Worm (Caenorhabditis elegans) whole organism, young adult: ENCODE data around the gene F14D7.3.

ENCODE experiments used
- B0019.2 ChIP-seq: fragments of 200-800 bp; sonication (Bioruptor generic); conservative IDR thresholded peaks from 2 replicates; pipeline ENCODE4 v1.3.6; 2022; ENCODE audit warnings: missing genetic modification reagents, missing genetic modification characterization, missing compliant biosample characterization
- F39B2.1 ChIP-seq: fragments of 200-800 bp; sonication (Bioruptor generic); IDR thresholded peaks from 2 replicates; pipeline ENCODE4 v1.3.6; 2022; ENCODE audit warnings: missing genetic modification reagents, missing genetic modification characterization, missing compliant biosample characterization
- F49E8.2 ChIP-seq: sonication (generic microtip); optimal IDR thresholded peaks from 3 replicates; lab custom pipeline; 2017; ENCODE audit warnings: missing genetic modification characterization, mild to moderate bottlenecking, missing compliant biosample characterization, antibody characterized with exemption, moderate library complexity; ENCODE audit not compliant: insufficient read depth
- K11D2.4 ChIP-seq: fragments of 200-800 bp; sonication (Bioruptor generic); IDR thresholded peaks from 2 replicates; pipeline ENCODE4 v1.3.6; 2022; ENCODE audit warnings: missing genetic modification reagents, missing genetic modification characterization, missing compliant biosample characterization
- Y95B8A.8 ChIP-seq: fragments of 200-800 bp; sonication (Bioruptor generic); IDR thresholded peaks from 2 replicates; pipeline ENCODE4 v1.3.6; 2022; ENCODE audit warnings: missing genetic modification reagents, missing genetic modification characterization, missing compliant biosample characterization
- ZK185.1 ChIP-seq: sonication (generic microtip); optimal IDR thresholded peaks from 2 replicates; lab custom pipeline; 2016; ENCODE audit warnings: mild to moderate bottlenecking, missing genetic modification characterization, missing compliant biosample characterization; ENCODE audit not compliant: poor library complexity, severe bottlenecking
- akir-1 ChIP-seq: fragments of 200-800 bp; sonication (Bioruptor generic); optimal IDR thresholded peaks from 2 replicates; lab custom pipeline; 2018; ENCODE audit warnings: mild to moderate bottlenecking, missing genetic modification characterization, moderate library complexity, missing compliant biosample characterization
- attf-3 ChIP-seq: fragments of 200-800 bp; sonication (Bioruptor generic); conservative IDR thresholded peaks from 2 replicates; pipeline ENCODE4 v1.3.6; 2022; ENCODE audit warnings: missing genetic modification reagents, missing genetic modification characterization, missing compliant biosample characterization
- attf-6 ChIP-seq: fragments of 200-800 bp; sonication (Bioruptor generic); IDR thresholded peaks from 2 replicates; pipeline ENCODE4 v1.3.6; 2022; ENCODE audit warnings: missing genetic modification reagents, missing genetic modification characterization, missing compliant biosample characterization
- ccch-3 ChIP-seq: fragments of 200-800 bp; sonication (Bioruptor generic); optimal IDR thresholded peaks from 2 replicates; lab custom pipeline; 2018; ENCODE audit warnings: mild to moderate bottlenecking, missing genetic modification characterization, missing compliant biosample characterization
- cebp-1 ChIP-seq, 2 experiments: fragments of 200-800 bp in 1 of 2; sonication (Bioruptor generic) in 1 of 2; sonication (generic microtip) in 1 of 2; IDR thresholded peaks in 1 of 2; optimal IDR thresholded peaks in 1 of 2; 2 replicates each; pipeline versions ENCODE4 v1.3.6 to Lab custom; 2017 to 2022; ENCODE audit warnings: missing compliant biosample characterization in 2 of 2, missing genetic modification characterization in 2 of 2, mild to moderate bottlenecking in 1 of 2, missing genetic modification reagents in 1 of 2, moderate library complexity in 1 of 2
- ceh-100 ChIP-seq: fragments of 200-800 bp; sonication (Bioruptor generic); IDR thresholded peaks from 2 replicates; pipeline ENCODE4 v1.3.6; 2022; ENCODE audit warnings: missing genetic modification reagents, missing genetic modification characterization, missing compliant biosample characterization
- ceh-40 ChIP-seq: fragments of 200-800 bp; sonication (Bioruptor generic); IDR thresholded peaks from 2 replicates; pipeline ENCODE4 v1.3.6; 2022; ENCODE audit warnings: missing genetic modification characterization, missing compliant biosample characterization
- ceh-58 ChIP-seq: fragments of 200-800 bp; sonication (Bioruptor generic); IDR thresholded peaks from 2 replicates; pipeline ENCODE4 v1.3.6; 2022; ENCODE audit warnings: missing genetic modification characterization, missing compliant biosample characterization
- egl-18 ChIP-seq: fragments of 200-800 bp; sonication (Bioruptor generic); IDR thresholded peaks from 2 replicates; pipeline ENCODE4 v1.3.6; 2022; ENCODE audit warnings: missing genetic modification reagents, missing genetic modification characterization, missing compliant biosample characterization
- egl-44 ChIP-seq: fragments of 200-800 bp; sonication (Bioruptor generic); IDR thresholded peaks from 2 replicates; pipeline ENCODE4 v1.3.6; 2022; ENCODE audit warnings: missing genetic modification reagents, missing genetic modification characterization, missing compliant biosample characterization
- egrh-3 ChIP-seq: fragments of 200-800 bp; sonication (Bioruptor generic); IDR thresholded peaks from 2 replicates; pipeline ENCODE4 v1.3.6; 2022; ENCODE audit warnings: missing genetic modification reagents, missing genetic modification characterization, missing compliant biosample characterization
- fkh-3 ChIP-seq: sonication (generic microtip); optimal IDR thresholded peaks from 2 replicates; lab custom pipeline; 2016; ENCODE audit warnings: mild to moderate bottlenecking, missing genetic modification characterization, missing compliant biosample characterization
- let-526 ChIP-seq: fragments of 200-800 bp; sonication (Bioruptor generic); IDR thresholded peaks from 2 replicates; pipeline ENCODE4 v1.3.6; 2022; ENCODE audit warnings: missing genetic modification reagents, missing genetic modification characterization, missing compliant biosample characterization
- let-607 ChIP-seq, 2 experiments: fragments of 200-800 bp in 1 of 2; sonication (Bioruptor generic) in 1 of 2; sonication (generic microtip) in 1 of 2; optimal IDR thresholded peaks; 2 replicates each; lab custom pipeline; 2016 to 2018; ENCODE audit warnings: mild to moderate bottlenecking in 2 of 2, missing compliant biosample characterization in 2 of 2, missing genetic modification characterization in 2 of 2, moderate library complexity in 2 of 2, missing genotype in 1 of 2
- lin-40 ChIP-seq: sonication (generic microtip); optimal IDR thresholded peaks from 2 replicates; lab custom pipeline; 2016; ENCODE audit warnings: missing genetic modification characterization, mild to moderate bottlenecking, missing compliant biosample characterization, missing genotype, missing genetic modification reagents
- lsl-1 ChIP-seq: fragments of 200-800 bp; sonication (Bioruptor generic); optimal IDR thresholded peaks from 2 replicates; lab custom pipeline; 2018; ENCODE audit warnings: mild to moderate bottlenecking, missing genetic modification characterization, moderate library complexity, missing compliant biosample characterization
- lsy-27 ChIP-seq: sonication (generic microtip); optimal IDR thresholded peaks from 2 replicates; lab custom pipeline; 2017; ENCODE audit warnings: missing genetic modification characterization, mild to moderate bottlenecking, missing compliant biosample characterization, antibody characterized with exemption, missing genotype, borderline replicate concordance; ENCODE audit not compliant: insufficient read depth
- mel-28 ChIP-seq: sonication (generic microtip); optimal IDR thresholded peaks from 2 replicates; lab custom pipeline; 2016; ENCODE audit warnings: borderline replicate concordance, mild to moderate bottlenecking, missing genetic modification characterization, missing compliant biosample characterization
- mxl-1 ChIP-seq: sonication (generic microtip); optimal IDR thresholded peaks from 2 replicates; lab custom pipeline; 2016; ENCODE audit warnings: missing genetic modification characterization, missing compliant biosample characterization
- nfya-2 ChIP-seq: fragments of 200-800 bp; sonication (Bioruptor generic); IDR thresholded peaks from 2 replicates; pipeline ENCODE4 v1.3.6; 2022; ENCODE audit warnings: missing genetic modification reagents, missing genetic modification characterization, missing compliant biosample characterization
- nfyb-1 ChIP-seq: fragments of 200-800 bp; sonication (Bioruptor generic); IDR thresholded peaks from 2 replicates; pipeline ENCODE4 v1.3.6; 2022; ENCODE audit warnings: missing genetic modification reagents, missing genetic modification characterization, missing compliant biosample characterization
- nhr-90 ChIP-seq: sonication (generic microtip); optimal IDR thresholded peaks from 2 replicates; lab custom pipeline; 2016; ENCODE audit warnings: missing genotype, mild to moderate bottlenecking, missing genetic modification characterization, missing compliant biosample characterization
- pha-4 ChIP-seq: fragments of 150-350 bp; sonication (generic microtip); optimal IDR thresholded peaks from 2 replicates; lab custom pipeline; 2014; ENCODE audit warnings: missing biosample characterization, missing genetic modification reagents, missing genetic modification characterization
- sdz-38 ChIP-seq: sonication (generic microtip); optimal IDR thresholded peaks from 2 replicates; lab custom pipeline; 2016; ENCODE audit warnings: missing genotype, missing genetic modification characterization, missing compliant biosample characterization
- snpc-1.1 ChIP-seq: sonication (generic microtip); optimal IDR thresholded peaks from 2 replicates; lab custom pipeline; 2017; ENCODE audit warnings: missing genetic modification characterization, mild to moderate bottlenecking, missing compliant biosample characterization, antibody characterized with exemption, moderate library complexity, missing genotype, missing genetic modification reagents; ENCODE audit not compliant: insufficient read depth
- somi-1 ChIP-seq: fragments of 200-800 bp; sonication (Bioruptor generic); optimal IDR thresholded peaks from 2 replicates; lab custom pipeline; 2018; ENCODE audit warnings: mild to moderate bottlenecking, missing genetic modification characterization, missing compliant biosample characterization
- zfh-2 ChIP-seq: fragments of 200-800 bp; sonication (Bioruptor generic); conservative IDR thresholded peaks from 2 replicates; pipeline ENCODE4 v1.3.6; 2022; ENCODE audit warnings: missing genetic modification reagents, missing genetic modification characterization, missing compliant biosample characterization
- ztf-18 ChIP-seq: sonication (generic microtip); optimal IDR thresholded peaks from 2 replicates; lab custom pipeline; 2016; ENCODE audit warnings: missing genotype, mild to moderate bottlenecking, missing genetic modification characterization, missing compliant biosample characterization
- ztf-22 ChIP-seq: fragments of 200-800 bp; sonication (Bioruptor generic); optimal IDR thresholded peaks from 2 replicates; lab custom pipeline; 2018; ENCODE audit warnings: mild to moderate bottlenecking, missing genetic modification characterization, moderate library complexity, missing compliant biosample characterization
- ztf-26 ChIP-seq: sonication (generic microtip); optimal IDR thresholded peaks from 2 replicates; lab custom pipeline; 2017; ENCODE audit warnings: missing genetic modification characterization, missing compliant biosample characterization
- ztf-6 ChIP-seq: fragments of 200-800 bp; sonication (Bioruptor generic); IDR thresholded peaks from 2 replicates; pipeline ENCODE4 v1.3.6; 2022; ENCODE audit warnings: missing genetic modification reagents, missing genetic modification characterization, missing compliant biosample characterization

Gene F14D7.3

ce11 chrV:14252025-14252424, 44.6 kb upstream of the F14D7.3 start, which contains the start of gene K02E11.5:
Gene K02E11.5 (plus strand): TSS chrV:14252325.
- no peak for TF ChIP-seq nfyb-1 (GFP tag; lab: Robert Waterston, UW)
- no peak for TF ChIP-seq mel-28 (tag; lab: Kevin White, UChicago)
- TF ChIP-seq egl-18 (GFP tag; lab: Robert Waterston, UW): no peak
- no peak for TF ChIP-seq egrh-3 (GFP tag; lab: Robert Waterston, UW)
- no peak for TF ChIP-seq ztf-18 (tag; lab: Kevin White, UChicago)
- TF ChIP-seq zfh-2 (GFP tag; lab: Robert Waterston, UW): no peak
- TF ChIP-seq F49E8.2 (tag; lab: Kevin White, UChicago): no peak
- no peak for TF ChIP-seq snpc-1.1 (tag; lab: Kevin White, UChicago)
- TF ChIP-seq lsl-1 (GFP tag; lab: Kevin White, UChicago): no peak
- no peak for TF ChIP-seq let-607 (tag; optimal IDR thresholded peaks at IDR 0.05; lab: Kevin White, UChicago)
- no peak for TF ChIP-seq sdz-38 (tag; lab: Kevin White, UChicago)
- TF ChIP-seq nhr-90 (tag; lab: Kevin White, UChicago): no peak
- TF ChIP-seq ceh-100 (GFP tag; lab: Robert Waterston, UW): no peak

- TF ChIP-seq zfh-2 (GFP tag; lab: Robert Waterston, UW): no peak
- no peak for TF ChIP-seq cebp-1 (GFP tag; IDR thresholded peaks at IDR 0.05; lab: Robert Waterston, UW)
- TF ChIP-seq cebp-1 (tag; optimal IDR thresholded peaks at IDR 0.05; lab: Kevin White, UChicago): no peak
- TF ChIP-seq ztf-6: no peak
- TF ChIP-seq attf-6 (GFP tag; lab: Robert Waterston, UW): no peak
- TF ChIP-seq K11D2.4 (GFP tag; lab: Robert Waterston, UW): no peak
- TF ChIP-seq nfya-2 (GFP tag; lab: Robert Waterston, UW): no peak
- no peak for TF ChIP-seq mxl-1
- no peak for TF ChIP-seq ceh-58 (GFP tag; lab: Robert Waterston, UW)
- TF ChIP-seq B0019.2 (GFP tag; lab: Robert Waterston, UW): no peak
- no peak for TF ChIP-seq ztf-26 (tag; lab: Kevin White, UChicago)
- no peak for TF ChIP-seq ccch-3 (GFP tag; lab: Kevin White, UChicago)
- TF ChIP-seq akir-1 (GFP tag; lab: Kevin White, UChicago): no peak
Measured at ce11 chrV:14254221-14254620, 42.4 kb upstream of the F14D7.3 start, which contains the start of gene K02E11.7. Gene K02E11.7 (minus strand): TSS chrV:14254321.

- TF ChIP-seq ceh-40 (GFP tag; lab: Robert Waterston, UW) (no peak), pha-4 (tag; lab: Kevin White, UChicago) (no peak), ztf-22 (GFP tag; lab: Kevin White, UChicago) (no peak), egl-44 (GFP tag; lab: Robert Waterston, UW) (no peak), somi-1 (no peak)
Measured at ce11 chrV:14256813-14257212, 39.8 kb upstream of the F14D7.3 start, which contains the start of gene sre-8. Gene sre-8 (plus strand): TSS chrV:14257113.

ce11 chrV:14260831-14261230, 35.8 kb upstream of the F14D7.3 start, which contains the start of gene F40G12.2:
Gene F40G12.2 (minus strand): TSS chrV:14260931.
- no peak for TF ChIP-seq K11D2.4 (GFP tag; lab: Robert Waterston, UW)
- no peak for TF ChIP-seq Y95B8A.8
- no peak for TF ChIP-seq lin-40 (tag; lab: Kevin White, UChicago)
- TF ChIP-seq let-526 (GFP tag; lab: Robert Waterston, UW): no peak
- TF ChIP-seq F39B2.1 (GFP tag; lab: Robert Waterston, UW): no peak
- TF ChIP-seq somi-1: no peak
- TF ChIP-seq fkh-3 (tag; lab: Kevin White, UChicago): no peak
- no peak for TF ChIP-seq lsy-27 (tag; lab: Kevin White, UChicago)
- TF ChIP-seq ZK185.1 (tag; lab: Kevin White, UChicago): no peak
- no peak for TF ChIP-seq attf-3 (GFP tag; lab: Robert Waterston, UW)
